Worm (Caenorhabditis elegans): ENCODE measurements around the gene pde-12.
"Not testable (repeated sequence)": the region's sequence is repeated elsewhere in the genome, so short reads cannot be mapped to it uniquely, and the experiment has no call there.

ce11 chrIII:10805625-10806024 is 39.2 kb downstream of the pde-12 start, which contains the start of gene klp-7:
- not testable (repeated sequence) for TF ChIP-seq ztf-18 (tag; optimal IDR thresholded peaks at IDR 0.05); nhr-90 (tag; optimal IDR thresholded peaks at IDR 0.05); athp-1 (tag; optimal IDR thresholded peaks at IDR 0.05); ccch-3 (GFP tag; optimal IDR thresholded peaks at IDR 0.05); Y53G8AR.9 (GFP tag; conservative IDR thresholded peaks at IDR 0.05)

All from whole organism, young adult.